Fruit fly (Drosophila melanogaster) whole organism, pupa: Measurements from ENCODE around the gene CG33966.

Experiments used
- CG10348 ChIP-seq: fragments of 200-800 bp; sonication (Bioruptor generic); IDR thresholded peaks from 2 replicates; pipeline ENCODE4 v1.3.6; 2022; ENCODE audit warnings: missing biosample characterization, missing genetic modification characterization
- CG14655 ChIP-seq: fragments of 200-800 bp; sonication (Bioruptor generic); optimal IDR thresholded peaks from 3 replicates; lab custom pipeline; 2017; ENCODE audit warnings: mild to moderate bottlenecking, missing biosample characterization, missing genetic modification reagents, missing genetic modification characterization
- CG8159 ChIP-seq: fragments of 200-800 bp; sonication (Bioruptor generic); optimal IDR thresholded peaks from 3 replicates; lab custom pipeline; 2018; ENCODE audit warnings: missing biosample characterization, mild to moderate bottlenecking, missing genetic modification characterization, moderate library complexity
- CG8301 ChIP-seq: fragments of 200-800 bp; sonication (Bioruptor generic); optimal IDR thresholded peaks from 2 replicates; lab custom pipeline; 2018; ENCODE audit warnings: missing biosample characterization, mild to moderate bottlenecking, missing genetic modification characterization
- D1 ChIP-seq: fragments of 200-800 bp; sonication (Bioruptor generic); optimal IDR thresholded peaks from 2 replicates; lab custom pipeline; 2018; ENCODE audit warnings: missing biosample characterization, mild to moderate bottlenecking, missing genetic modification characterization, moderate library complexity
- EcR ChIP-seq: fragments of 200-800 bp; sonication (Bioruptor generic); optimal IDR thresholded peaks from 3 replicates; lab custom pipeline; 2019; ENCODE audit warnings: missing biosample characterization, missing genetic modification characterization, mild to moderate bottlenecking, moderate library complexity, missing genetic modification reagents
- Ets98B ChIP-seq: fragments of 200-800 bp; sonication (Bioruptor generic); IDR thresholded peaks from 2 replicates; pipeline ENCODE4 v1.3.6; 2022; ENCODE audit warnings: missing biosample characterization, missing genetic modification characterization
- Pif1A ChIP-seq: fragments of 200-800 bp; sonication (Bioruptor generic); optimal IDR thresholded peaks from 3 replicates; lab custom pipeline; 2016; ENCODE audit warnings: missing biosample characterization, missing genetic modification characterization
- Pif1B ChIP-seq: fragments of 200-800 bp; sonication (Bioruptor generic); optimal IDR thresholded peaks from 3 replicates; lab custom pipeline; 2016; ENCODE audit warnings: missing biosample characterization, missing genetic modification characterization

DNA sequence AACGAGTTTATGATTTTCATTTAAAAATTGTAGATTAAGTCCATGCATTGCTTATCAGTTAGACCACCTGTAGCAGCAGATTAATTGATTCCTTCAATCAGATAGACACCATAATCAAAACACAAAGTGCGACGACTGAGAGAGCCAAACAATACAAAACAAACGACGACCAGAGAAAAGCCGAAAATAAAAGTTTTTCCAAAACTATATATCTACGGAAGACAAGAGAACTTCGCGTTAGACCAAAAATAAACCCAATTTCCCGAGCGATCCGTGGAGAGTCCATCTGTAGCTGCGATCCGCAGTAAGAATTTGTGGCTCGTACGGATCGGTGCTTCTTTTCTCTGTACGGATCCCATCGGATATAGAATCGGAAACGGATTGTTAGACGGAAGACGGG is 1.5 kb downstream of the CG33966 start, which contains the start of gene galene:
- TF ChIP-seq Pif1B (GFP tag; lab: Kevin White, UChicago) (no peak), CG8301 (tag; lab: Kevin White, UChicago) (no peak), D1 (no peak), CG8159 (tag; lab: Kevin White, UChicago) (no peak), EcR (no peak), Ets98B (GFP tag; lab: Robert Waterston, UW) (no peak), CG10348 (GFP tag; lab: Robert Waterston, UW) (no peak), CG14655 (no peak), Pif1A (no peak)
